Fruit fly (Drosophila melanogaster) whole organism, prepupa: ENCODE measurements around the gene AGO2.

Experiments
- CG10669 ChIP-seq: fragments of 200-800 bp; sonication (Bioruptor generic); optimal IDR thresholded peaks from 3 replicates; lab custom pipeline; 2018; ENCODE audit warnings: missing biosample characterization, mild to moderate bottlenecking, missing genetic modification characterization, moderate library complexity
- CG11294 ChIP-seq: fragments of 200-800 bp; sonication (Bioruptor generic); IDR thresholded peaks from 2 replicates; pipeline ENCODE4 v1.3.6; 2022; ENCODE audit warnings: missing biosample characterization, missing genetic modification characterization
- CG11762 ChIP-seq: fragments of 200-800 bp; sonication (Bioruptor generic); optimal IDR thresholded peaks from 3 replicates; lab custom pipeline; 2016; ENCODE audit warnings: missing biosample characterization, missing genetic modification characterization; ENCODE audit not compliant: insufficient read depth
- CG15336 ChIP-seq: fragments of 200-800 bp; sonication (Bioruptor generic); IDR thresholded peaks from 2 replicates; pipeline ENCODE4 v1.3.6; 2022; ENCODE audit warnings: missing biosample characterization, missing genetic modification characterization
- CG1621 ChIP-seq: fragments of 200-800 bp; sonication (Bioruptor generic); optimal IDR thresholded peaks from 3 replicates; lab custom pipeline; 2018; ENCODE audit warnings: missing biosample characterization, mild to moderate bottlenecking, missing genetic modification characterization
- CG16779 ChIP-seq: fragments of 200-800 bp; sonication (Bioruptor generic); optimal IDR thresholded peaks from 3 replicates; lab custom pipeline; 2017; ENCODE audit warnings: missing biosample characterization, mild to moderate bottlenecking, missing genetic modification characterization
- CG3032 ChIP-seq: fragments of 200-800 bp; optimal IDR thresholded peaks from 2 replicates; lab custom pipeline; 2019; ENCODE audit warnings: missing biosample characterization, mild to moderate bottlenecking, missing genetic modification characterization, moderate library complexity
- CG32006 ChIP-seq: fragments of 200-800 bp; sonication (Bioruptor generic); optimal IDR thresholded peaks from 3 replicates; lab custom pipeline; 2017; ENCODE audit warnings: missing biosample characterization, mild to moderate bottlenecking, missing genetic modification characterization
- CG3919 ChIP-seq: fragments of 200-800 bp; sonication (Bioruptor generic); optimal IDR thresholded peaks from 3 replicates; lab custom pipeline; 2016; ENCODE audit warnings: missing biosample characterization, missing genetic modification characterization
- CG4318 ChIP-seq: fragments of 200-800 bp; sonication (Bioruptor generic); optimal IDR thresholded peaks from 3 replicates; lab custom pipeline; 2017; ENCODE audit warnings: missing biosample characterization, mild to moderate bottlenecking, missing genetic modification characterization
- CG6163 ChIP-seq: fragments of 200-800 bp; sonication (Bioruptor generic); IDR thresholded peaks from 3 replicates; pipeline ENCODE4 v1.3.6; 2022; ENCODE audit warnings: missing biosample characterization, missing genetic modification characterization
- CG6276 ChIP-seq: fragments of 200-800 bp; sonication (Bioruptor generic); optimal IDR thresholded peaks from 2 replicates; lab custom pipeline; 2017; ENCODE audit warnings: missing biosample characterization, mild to moderate bottlenecking, missing genetic modification characterization
- CG6792 ChIP-seq: fragments of 200-800 bp; sonication (Bioruptor generic); optimal IDR thresholded peaks from 3 replicates; lab custom pipeline; 2016; ENCODE audit warnings: missing biosample characterization, missing genetic modification characterization
- CG6808 ChIP-seq: fragments of 200-800 bp; sonication (Bioruptor generic); optimal IDR thresholded peaks from 3 replicates; lab custom pipeline; 2017; ENCODE audit warnings: missing biosample characterization, missing genetic modification characterization, mild to moderate bottlenecking, moderate library complexity, missing genetic modification reagents
- CG6854 ChIP-seq: fragments of 200-800 bp; sonication (Bioruptor generic); optimal IDR thresholded peaks from 2 replicates; lab custom pipeline; 2017; ENCODE audit warnings: missing biosample characterization, mild to moderate bottlenecking, missing genetic modification characterization
- CG7368 ChIP-seq: fragments of 200-800 bp; sonication (Bioruptor generic); optimal IDR thresholded peaks from 3 replicates; lab custom pipeline; 2016; ENCODE audit warnings: missing biosample characterization, missing genetic modification characterization
- CG8632 ChIP-seq: fragments of 200-800 bp; sonication (Bioruptor generic); optimal IDR thresholded peaks from 3 replicates; lab custom pipeline; 2016; ENCODE audit warnings: missing biosample characterization, missing genetic modification characterization
- Eip75B ChIP-seq: fragments of 200-800 bp; sonication (Bioruptor generic); optimal IDR thresholded peaks from 3 replicates; lab custom pipeline; 2016; ENCODE audit warnings: missing biosample characterization, missing genetic modification characterization
- Eip78C ChIP-seq: fragments of 200-800 bp; sonication (Bioruptor generic); peaks from one replicate; lab custom pipeline; 2016; ENCODE audit warnings: missing biosample characterization, missing genetic modification characterization
- Eip93F ChIP-seq: fragments of 200-800 bp; sonication (Bioruptor generic); optimal IDR thresholded peaks from 2 replicates; lab custom pipeline; 2016; ENCODE audit warnings: missing biosample characterization, mild to moderate bottlenecking, missing genetic modification characterization
- Ets21C ChIP-seq: fragments of 200-800 bp; sonication (Bioruptor generic); optimal IDR thresholded peaks from 3 replicates; lab custom pipeline; 2016; ENCODE audit warnings: missing biosample characterization, missing genetic modification characterization
- Ets96B ChIP-seq: fragments of 200-800 bp; optimal IDR thresholded peaks from 2 replicates; lab custom pipeline; 2019; ENCODE audit warnings: missing biosample characterization, mild to moderate bottlenecking, missing genetic modification characterization, moderate library complexity
- Gug ChIP-seq: fragments of 200-800 bp; sonication (Bioruptor generic); IDR thresholded peaks from 2 replicates; pipeline ENCODE4 v1.3.6; 2022; ENCODE audit warnings: missing biosample characterization, missing genetic modification characterization
- Hr38 ChIP-seq: sonication (Bioruptor generic); optimal IDR thresholded peaks from 2 replicates; lab custom pipeline; 2016; ENCODE audit warnings: missing biosample characterization, missing genetic modification characterization
- Hr39 ChIP-seq: fragments of 200-800 bp; sonication (Bioruptor generic); optimal IDR thresholded peaks from 2 replicates; lab custom pipeline; 2016; ENCODE audit warnings: missing biosample characterization, missing genetic modification characterization
- Met ChIP-seq: fragments of 200-800 bp; sonication (Bioruptor generic); optimal IDR thresholded peaks from 3 replicates; lab custom pipeline; 2016; ENCODE audit warnings: missing biosample characterization, missing genetic modification characterization
- OdsH ChIP-seq: fragments of 200-800 bp; sonication (Bioruptor generic); optimal IDR thresholded peaks from 3 replicates; lab custom pipeline; 2016; ENCODE audit warnings: missing biosample characterization, missing genetic modification characterization
- Sox102F ChIP-seq: fragments of 200-800 bp; sonication (Bioruptor generic); optimal IDR thresholded peaks from 2 replicates; lab custom pipeline; 2016; ENCODE audit warnings: missing biosample characterization, mild to moderate bottlenecking, missing genetic modification characterization
- Sox14 ChIP-seq: fragments of 200-800 bp; sonication (Bioruptor generic); optimal IDR thresholded peaks from 3 replicates; lab custom pipeline; 2016; ENCODE audit warnings: missing biosample characterization, missing genetic modification characterization
- achi ChIP-seq: fragments of 200-800 bp; sonication (Bioruptor generic); optimal IDR thresholded peaks from 3 replicates; lab custom pipeline; 2016; ENCODE audit warnings: missing biosample characterization, missing genetic modification characterization
- acj6 ChIP-seq: fragments of 200-800 bp; sonication (Bioruptor generic); optimal IDR thresholded peaks from 3 replicates; lab custom pipeline; 2016; ENCODE audit warnings: missing biosample characterization, missing genetic modification characterization
- cyc ChIP-seq: fragments of 200-800 bp; sonication (Bioruptor generic); optimal IDR thresholded peaks from 3 replicates; lab custom pipeline; 2016; ENCODE audit warnings: missing biosample characterization, missing genetic modification characterization
- dac ChIP-seq: fragments of 200-800 bp; sonication (Bioruptor generic); optimal IDR thresholded peaks from 2 replicates; lab custom pipeline; 2017; ENCODE audit warnings: missing biosample characterization, mild to moderate bottlenecking, missing genetic modification characterization
- esn ChIP-seq: fragments of 200-800 bp; sonication (Bioruptor generic); optimal IDR thresholded peaks from 2 replicates; lab custom pipeline; 2016; ENCODE audit warnings: missing biosample characterization, mild to moderate bottlenecking, missing genetic modification characterization, moderate library complexity
- fkh ChIP-seq: fragments of 200-800 bp; sonication (Bioruptor generic); optimal IDR thresholded peaks from 3 replicates; lab custom pipeline; 2017; ENCODE audit warnings: missing biosample characterization, mild to moderate bottlenecking, missing genetic modification characterization, moderate library complexity
- net ChIP-seq: fragments of 200-800 bp; sonication (Bioruptor generic); optimal IDR thresholded peaks from 3 replicates; lab custom pipeline; 2016; ENCODE audit warnings: missing biosample characterization, missing genetic modification characterization
- salr ChIP-seq, 2 experiments: fragments of 200-800 bp; sonication (Bioruptor generic); optimal IDR thresholded peaks; 3 replicates each; lab custom pipeline; 2016 to 2018; ENCODE audit warnings: missing biosample characterization in 2 of 2, missing genetic modification characterization in 2 of 2, mild to moderate bottlenecking in 1 of 2
- spab ChIP-seq: fragments of 200-800 bp; sonication (Bioruptor generic); optimal IDR thresholded peaks from 2 replicates; lab custom pipeline; 2017; ENCODE audit warnings: missing biosample characterization, mild to moderate bottlenecking, missing genetic modification characterization, missing genetic modification reagents
- ss ChIP-seq, 2 experiments: fragments of 200-800 bp; sonication (Bioruptor generic); optimal IDR thresholded peaks; 2 replicates in 1 of 2; 3 replicates in 1 of 2; lab custom pipeline; 2017 to 2018; ENCODE audit warnings: mild to moderate bottlenecking in 2 of 2, missing biosample characterization in 2 of 2, missing genetic modification characterization in 2 of 2, moderate library complexity in 1 of 2
- svp ChIP-seq: fragments of 200-800 bp; sonication (Bioruptor generic); peaks from one replicate; lab custom pipeline; 2016; ENCODE audit warnings: missing biosample characterization, missing genetic modification characterization
- topi ChIP-seq: fragments of 200-800 bp; sonication (Bioruptor generic); optimal IDR thresholded peaks from 3 replicates; lab custom pipeline; 2016; ENCODE audit warnings: missing biosample characterization, missing genetic modification characterization
- vri ChIP-seq: fragments of 200-800 bp; sonication (Bioruptor generic); optimal IDR thresholded peaks from 3 replicates; lab custom pipeline; 2016; ENCODE audit warnings: missing biosample characterization, mild to moderate bottlenecking, missing genetic modification characterization

The AGO2 gene

DNA sequence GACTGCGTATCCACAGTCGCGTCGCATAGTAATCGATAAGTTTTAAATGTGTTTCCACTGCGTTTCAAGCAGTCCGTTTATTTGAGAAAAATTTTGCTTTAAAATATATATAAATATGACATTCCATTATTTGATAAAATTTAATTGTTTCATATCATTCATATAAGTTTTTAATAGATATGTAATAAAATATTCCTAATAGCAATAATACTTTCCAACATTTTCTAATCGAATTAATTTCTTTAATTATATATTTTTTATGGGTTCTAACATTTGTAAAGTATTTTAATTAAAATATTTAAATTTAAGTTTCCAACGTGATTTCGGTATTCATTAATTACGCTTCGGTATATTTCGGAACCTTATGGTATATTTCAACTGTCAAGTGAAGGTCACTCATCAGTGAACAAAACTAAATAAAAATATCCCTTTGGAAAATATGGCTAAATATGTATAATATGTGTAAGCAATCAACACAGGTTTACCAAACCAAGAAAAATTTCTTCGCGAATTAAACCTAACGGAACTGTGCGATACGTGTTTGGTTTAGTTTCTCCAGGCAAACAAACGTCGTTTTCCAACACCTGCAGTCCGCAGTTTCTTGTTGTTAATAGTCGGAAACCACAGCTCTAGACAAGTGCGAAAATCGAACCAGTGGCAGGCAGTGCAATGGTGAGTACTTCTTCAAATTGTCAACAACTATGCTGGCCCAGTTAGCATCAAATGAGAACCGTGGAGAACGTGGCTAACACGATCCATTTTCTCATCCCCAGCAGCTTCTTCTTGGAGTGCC is 9.3 kb downstream of the AGO2 start, which contains the start of the genes CG7739 and SCCRO (continued):
- TF ChIP-seq CG6854 (GFP tag; lab: Kevin White, UChicago) (no peak), salr (GFP tag; optimal IDR thresholded peaks at IDR 0.05; lab: Kevin White, UChicago) (no peak), Ets96B (tag; lab: Kevin White, UChicago) (peak; percentile 56), CG3919 (GFP tag; lab: Kevin White, UChicago) (peak; percentile 50), cyc (peak; percentile 23), OdsH (no peak), Eip78C (GFP tag; lab: Kevin White, UChicago) (peak; percentile 65), acj6 (GFP tag; lab: Kevin White, UChicago) (peak; percentile 33), Hr38 (GFP tag; lab: Kevin White, UChicago) (no peak), CG6792 (GFP tag; lab: Kevin White, UChicago) (no peak), CG11294 (GFP tag; lab: Robert Waterston, UW) (0 out of 2 replicates have a peak, but pooled peaks have one; percentile 37), CG6163 (GFP tag; lab: Robert Waterston, UW) (peak; percentile 51; the same call in 2 of the 3 replicates), CG6808 (GFP tag; lab: Kevin White, UChicago) (no peak), Eip93F (peak; percentile 64), CG8632 (GFP tag; lab: Kevin White, UChicago) (peak; percentile 31), topi (GFP tag; lab: Kevin White, UChicago) (peak; percentile 15), CG4318 (GFP tag; lab: Kevin White, UChicago) (no peak), svp (GFP tag; lab: Kevin White, UChicago) (peak; percentile 71), CG15336 (GFP tag; lab: Robert Waterston, UW) (peak; percentile 51; the same call in 1 of the 2 replicates), Eip75B (GFP tag; lab: Kevin White, UChicago) (peak; percentile 2)

dm6 chr3L:15563851-15564106 is 9.9 kb downstream of the AGO2 start:
- TF ChIP-seq Hr38 (GFP tag; lab: Kevin White, UChicago) (no peak), CG4318 (GFP tag; lab: Kevin White, UChicago) (no peak), CG6792 (GFP tag; lab: Kevin White, UChicago) (no peak), vri (GFP tag; lab: Kevin White, UChicago) (no peak), Ets21C (GFP tag; lab: Kevin White, UChicago) (no peak), CG6854 (GFP tag; lab: Kevin White, UChicago) (no peak), Hr39 (no peak), spab (GFP tag; lab: Kevin White, UChicago) (no peak), CG11762 (no peak), Ets96B (tag; lab: Kevin White, UChicago) (no peak), CG1621 (tag; lab: Kevin White, UChicago) (no peak)

- TF ChIP-seq CG6792 (GFP tag; lab: Kevin White, UChicago) (no peak), CG7368 (GFP tag; lab: Kevin White, UChicago) (no peak), CG3032 (tag; lab: Kevin White, UChicago) (peak; percentile 14), CG6163 (GFP tag; lab: Robert Waterston, UW) (peak; percentile 9; the same call in 1 of the 3 replicates), Met (GFP tag; lab: Kevin White, UChicago) (no peak), acj6 (GFP tag; lab: Kevin White, UChicago) (peak; percentile 35), CG6276 (GFP tag; lab: Kevin White, UChicago) (no peak), CG4318 (GFP tag; lab: Kevin White, UChicago) (no peak), CG11762 (no peak), dac (GFP tag; lab: Kevin White, UChicago) (no peak), CG32006 (GFP tag; lab: Kevin White, UChicago) (no peak), vri (GFP tag; lab: Kevin White, UChicago) (peak; percentile 58), Sox14 (GFP tag; lab: Kevin White, UChicago) (peak; percentile 25), CG6808 (GFP tag; lab: Kevin White, UChicago) (no peak), achi (GFP tag; lab: Kevin White, UChicago) (peak; percentile 36), Eip78C (GFP tag; lab: Kevin White, UChicago) (peak; percentile 70), ss (GFP tag; optimal IDR thresholded peaks at IDR 0.05; lab: Kevin White, UChicago) (peak in 1 of 2 experiments; percentile 4), fkh (no peak), CG15336 (GFP tag; lab: Robert Waterston, UW) (0 out of 2 replicates have a peak, but pooled peaks have one; percentile 16), Sox102F (GFP tag; lab: Kevin White, UChicago) (no peak), topi (GFP tag; lab: Kevin White, UChicago) (peak; percentile 11), cyc (peak; percentile 28), CG16779 (tag; lab: Kevin White, UChicago) (no peak), net (GFP tag; lab: Kevin White, UChicago) (peak; percentile 4), svp (GFP tag; lab: Kevin White, UChicago) (peak; percentile 75), esn (GFP tag; lab: Kevin White, UChicago) (peak; percentile 37), Gug (no peak), OdsH (no peak), CG6854 (GFP tag; lab: Kevin White, UChicago) (no peak), CG10669 (GFP tag; lab: Kevin White, UChicago) (no peak), Ets21C (GFP tag; lab: Kevin White, UChicago) (peak; percentile 20), Hr38 (GFP tag; lab: Kevin White, UChicago) (no peak)
Observed at dm6 chr3L:15565829-15566433, 12.0 kb downstream of the AGO2 start, which contains the start of gene dop. dop (plus strand) TSS chr3L:15566013.
